Worm (Caenorhabditis elegans): ENCODE results near the gene npr-3.

- TF ChIP-seq aha-1 (tag; optimal IDR thresholded peaks at IDR 0.05) (no peak), nhr-90 (tag; optimal IDR thresholded peaks at IDR 0.05; ENCODE audit: poor library complexity) (no peak), snu-23 (GFP tag; optimal IDR thresholded peaks at IDR 0.05) (no peak), skn-1 (tag; optimal IDR thresholded peaks at IDR 0.05) (no peak), unc-62 (GFP tag; optimal IDR thresholded peaks at IDR 0.05) (no peak)
Measured at ce11 chrIV:11510664-11511063, 50.9 kb downstream of the npr-3 start, which contains the start of gene M04B2.6.
